Fruit fly (Drosophila melanogaster) ovary, adult (tissue): ENCODE measurements around the gene CG13365.

Experiments used
- CG17801 ChIP-seq: fragments of 200-800 bp; optimal IDR thresholded peaks from 2 replicates; lab custom pipeline; 2019; ENCODE audit warnings: missing biosample characterization, mild to moderate bottlenecking, missing genetic modification characterization, moderate library complexity; ENCODE audit not compliant: partially characterized antibody

The CG13365 gene

dm6 chrX:625157-625627 lies 4.2 kb upstream of the CG13365 start, which contains the start of the genes CG13364 and Hinfp:
TSS of gene CG13364 (minus strand) at chrX:625203.
TSS of gene Hinfp (plus strand) at chrX:625542.
- peak; percentile 37 for TF ChIP-seq CG17801 (GFP tag; lab: Kevin White, UChicago)

dm6 chrX:623357-623756 lies 2.3 kb upstream of the CG13365 start, which contains the start of gene CG13369:
TSS of gene CG13369 (plus strand) at chrX:623468.
- no peak for TF ChIP-seq CG17801 (GFP tag; lab: Kevin White, UChicago)

dm6 chrX:620102-620430 lies 949 bp downstream of the CG13365 start, which contains the start of gene spdi:
TSS of gene spdi (minus strand) at chrX:620195.
- TF ChIP-seq CG17801 (GFP tag; lab: Kevin White, UChicago), result no peak

- no peak for TF ChIP-seq CG17801 (GFP tag; lab: Kevin White, UChicago)
Observed at dm6 chrX:619220-620101, 1.6 kb downstream of the CG13365 start.

- TF ChIP-seq CG17801 (GFP tag; lab: Kevin White, UChicago), result peak; percentile 48
Observed at dm6 chrX:618583-618982, 2.4 kb downstream of the CG13365 start.

dm6 chrX:617477-617795 lies 3.6 kb downstream of the CG13365 start:
- TF ChIP-seq CG17801 (GFP tag; lab: Kevin White, UChicago), result no peak

- TF ChIP-seq CG17801 (GFP tag; lab: Kevin White, UChicago), result no peak
Observed at dm6 chrX:616761-617476, 4.1 kb downstream of the CG13365 start.

- TF ChIP-seq CG17801 (GFP tag; lab: Kevin White, UChicago), result no peak
Observed at dm6 chrX:610048-610447, 11.0 kb downstream of the CG13365 start.

- TF ChIP-seq CG17801 (GFP tag; lab: Kevin White, UChicago), result no peak
Observed at dm6 chrX:601984-602383, 19.0 kb downstream of the CG13365 start.

- TF ChIP-seq CG17801 (GFP tag; lab: Kevin White, UChicago), result no peak
Observed at dm6 chrX:599727-600126, 21.3 kb downstream of the CG13365 start.

- TF ChIP-seq CG17801 (GFP tag; lab: Kevin White, UChicago), result no peak
Observed at dm6 chrX:598322-599057, 22.5 kb downstream of the CG13365 start.

dm6 chrX:597057-597456 lies 24.0 kb downstream of the CG13365 start:
- no peak for TF ChIP-seq CG17801 (GFP tag; lab: Kevin White, UChicago)

dm6 chrX:592588-593288 lies 28.3 kb downstream of the CG13365 start:
- TF ChIP-seq CG17801 (GFP tag; lab: Kevin White, UChicago), result no peak

dm6 chrX:590479-590878 lies 30.5 kb downstream of the CG13365 start:
- no peak for TF ChIP-seq CG17801 (GFP tag; lab: Kevin White, UChicago)
